Worm (Caenorhabditis elegans) whole organism, L2 larva: ENCODE data around the gene str-265.
"Not testable (repeated sequence)": the region's sequence is repeated elsewhere in the genome, so short reads cannot be mapped to it uniquely, and the experiment has no call there.

Experiments used
- aly-2 ChIP-seq: fragments of 150-350 bp; optimal IDR thresholded peaks from 2 replicates; lab custom pipeline; 2014; ENCODE audit warnings: missing biosample characterization, missing genetic modification characterization
- blmp-1 ChIP-seq: sonication (generic microtip); optimal IDR thresholded peaks from 2 replicates; lab custom pipeline; 2017; ENCODE audit warnings: missing genetic modification characterization, mild to moderate bottlenecking, missing compliant biosample characterization, antibody characterized with exemption, moderate library complexity; ENCODE audit not compliant: insufficient read depth
- ceh-16 ChIP-seq: fragments of 150-350 bp; optimal IDR thresholded peaks from 2 replicates; lab custom pipeline; 2014; ENCODE audit warnings: missing biosample characterization, missing genetic modification characterization
- dmd-4 ChIP-seq: sonication (generic microtip); optimal IDR thresholded peaks from 2 replicates; lab custom pipeline; 2017; ENCODE audit warnings: missing biosample characterization, missing genetic modification characterization
- egl-27 ChIP-seq: sonication (generic microtip); optimal IDR thresholded peaks from 3 replicates; lab custom pipeline; 2017; ENCODE audit warnings: missing biosample characterization, missing genetic modification reagents, missing genetic modification characterization
- gmeb-1 ChIP-seq: fragments of 150-350 bp; optimal IDR thresholded peaks from 2 replicates; lab custom pipeline; 2014; ENCODE audit warnings: missing biosample characterization, missing genetic modification characterization
- nhr-10 ChIP-seq: sonication (generic microtip); optimal IDR thresholded peaks from 2 replicates; lab custom pipeline; 2017; ENCODE audit warnings: missing biosample characterization, missing genetic modification characterization
- nhr-129 ChIP-seq: fragments of 150-350 bp; optimal IDR thresholded peaks from 2 replicates; lab custom pipeline; 2014; ENCODE audit warnings: missing biosample characterization, missing genetic modification characterization
- nhr-237 ChIP-seq: fragments of 150-350 bp; optimal IDR thresholded peaks from 2 replicates; lab custom pipeline; 2014; ENCODE audit warnings: missing biosample characterization, missing genetic modification characterization
- unc-39 ChIP-seq: fragments of 150-350 bp; optimal IDR thresholded peaks from 2 replicates; lab custom pipeline; 2014; ENCODE audit warnings: missing biosample characterization, missing genetic modification characterization
- unc-62 ChIP-seq: fragments of 150-350 bp; optimal IDR thresholded peaks from 2 replicates; lab custom pipeline; 2014; ENCODE audit warnings: missing biosample characterization, missing genetic modification reagents, missing genetic modification characterization
- ztf-4 ChIP-seq: fragments of 150-350 bp; optimal IDR thresholded peaks from 2 replicates; lab custom pipeline; 2014; ENCODE audit warnings: missing biosample characterization, missing genetic modification characterization

DNA sequence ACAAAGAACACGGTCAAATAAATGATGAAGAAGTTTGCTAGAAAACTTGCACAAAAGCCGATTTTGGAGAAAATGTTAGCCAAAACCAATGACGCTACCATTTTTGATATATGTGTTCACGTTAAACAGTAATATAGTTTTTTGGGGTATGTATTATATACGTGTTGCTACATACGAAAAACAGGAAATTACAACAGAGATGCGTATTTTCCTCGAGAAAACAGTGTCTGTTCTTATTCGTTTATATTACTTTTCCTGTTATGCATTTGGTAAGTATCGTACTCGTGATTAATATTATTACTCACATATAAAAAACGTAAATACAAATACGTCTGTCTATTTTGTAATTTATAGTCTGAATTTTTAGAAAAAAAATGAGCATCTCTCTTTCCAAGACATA, at the start of gene str-265:
- not testable (repeated sequence) for TF ChIP-seq unc-39 (tag; lab: Kevin White, UChicago); dmd-4 (tag; lab: Kevin White, UChicago); blmp-1 (tag; lab: Kevin White, UChicago); nhr-129 (tag; lab: Kevin White, UChicago); aly-2; ztf-4 (tag; lab: Kevin White, UChicago); gmeb-1 (tag; lab: Kevin White, UChicago); nhr-10 (tag; lab: Kevin White, UChicago); egl-27 (tag; lab: Kevin White, UChicago); ceh-16 (tag; lab: Kevin White, UChicago); nhr-237 (tag; lab: Kevin White, UChicago); unc-62 (GFP tag; lab: Kevin White, UChicago)
